Worm (Caenorhabditis elegans) whole organism, young adult: ENCODE results near the gene clec-28.

Experiments
- B0336.3 ChIP-seq: fragments of 200-800 bp; sonication (Bioruptor generic); IDR thresholded peaks from 2 replicates; pipeline ENCODE4 v1.3.6; 2022; ENCODE audit warnings: missing genetic modification characterization, missing compliant biosample characterization
- C06A6.2 ChIP-seq: fragments of 200-800 bp; sonication (Bioruptor generic); conservative IDR thresholded peaks from 2 replicates; pipeline ENCODE4 v1.3.6; 2022; ENCODE audit warnings: missing genetic modification characterization, missing compliant biosample characterization
- F23B12.7 ChIP-seq: sonication (generic microtip); optimal IDR thresholded peaks from 2 replicates; lab custom pipeline; 2017; ENCODE audit warnings: missing genetic modification characterization, mild to moderate bottlenecking, missing compliant biosample characterization, antibody characterized with exemption, moderate library complexity; ENCODE audit not compliant: insufficient read depth
- F33H1.4 ChIP-seq: fragments of 200-800 bp; sonication (Bioruptor generic); IDR thresholded peaks from 2 replicates; pipeline ENCODE4 v1.3.6; 2022; ENCODE audit warnings: missing genetic modification reagents, missing genetic modification characterization, missing compliant biosample characterization
- F55B11.4 ChIP-seq: sonication (generic microtip); optimal IDR thresholded peaks from 2 replicates; lab custom pipeline; 2016; ENCODE audit warnings: missing compliant biosample characterization, missing genetic modification characterization, borderline replicate concordance; ENCODE audit not compliant: insufficient read depth
- F57C9.4 ChIP-seq: sonication (generic microtip); optimal IDR thresholded peaks from 2 replicates; lab custom pipeline; 2017; ENCODE audit warnings: mild to moderate bottlenecking, missing genetic modification characterization, missing compliant biosample characterization
- K11D2.4 ChIP-seq: fragments of 200-800 bp; sonication (Bioruptor generic); IDR thresholded peaks from 2 replicates; pipeline ENCODE4 v1.3.6; 2022; ENCODE audit warnings: missing genetic modification reagents, missing genetic modification characterization, missing compliant biosample characterization
- K12H6.12 ChIP-seq: fragments of 200-800 bp; sonication (Bioruptor generic); optimal IDR thresholded peaks from 2 replicates; lab custom pipeline; 2018; ENCODE audit warnings: mild to moderate bottlenecking, missing genetic modification characterization, missing compliant biosample characterization
- Y53F4B.3 ChIP-seq: fragments of 200-800 bp; sonication (Bioruptor generic); IDR thresholded peaks from 2 replicates; pipeline ENCODE4 v1.3.6; 2022; ENCODE audit warnings: missing genetic modification reagents, missing genetic modification characterization, missing compliant biosample characterization
- Y79H2A.3 ChIP-seq: fragments of 200-800 bp; sonication (Bioruptor generic); conservative IDR thresholded peaks from 2 replicates; pipeline ENCODE4 v1.3.6; 2022; ENCODE audit warnings: missing genetic modification reagents, missing genetic modification characterization, missing compliant biosample characterization
- attf-5 ChIP-seq: fragments of 200-800 bp; sonication (Bioruptor generic); optimal IDR thresholded peaks from 2 replicates; lab custom pipeline; 2018; ENCODE audit warnings: mild to moderate bottlenecking, missing genetic modification characterization, missing compliant biosample characterization
- attf-6 ChIP-seq: fragments of 200-800 bp; sonication (Bioruptor generic); IDR thresholded peaks from 2 replicates; pipeline ENCODE4 v1.3.6; 2022; ENCODE audit warnings: missing genetic modification reagents, missing genetic modification characterization, missing compliant biosample characterization
- bed-2 ChIP-seq: fragments of 200-800 bp; sonication (Bioruptor generic); IDR thresholded peaks from 2 replicates; pipeline ENCODE4 v1.3.6; 2022; ENCODE audit warnings: missing genetic modification reagents, missing genetic modification characterization, missing compliant biosample characterization
- cebp-2 ChIP-seq: fragments of 200-800 bp; sonication (Bioruptor generic); IDR thresholded peaks from 2 replicates; pipeline ENCODE4 v1.3.6; 2022; ENCODE audit warnings: missing genetic modification characterization, missing compliant biosample characterization
- ceh-58 ChIP-seq: fragments of 200-800 bp; sonication (Bioruptor generic); IDR thresholded peaks from 2 replicates; pipeline ENCODE4 v1.3.6; 2022; ENCODE audit warnings: missing genetic modification characterization, missing compliant biosample characterization
- chd-7 ChIP-seq: sonication (generic microtip); optimal IDR thresholded peaks from 2 replicates; lab custom pipeline; 2016; ENCODE audit warnings: mild to moderate bottlenecking, missing genetic modification characterization, moderate library complexity, missing compliant biosample characterization
- dpff-1 ChIP-seq: sonication (generic microtip); optimal IDR thresholded peaks from 2 replicates; lab custom pipeline; 2017; ENCODE audit warnings: mild to moderate bottlenecking, missing genetic modification characterization, missing compliant biosample characterization
- egl-18 ChIP-seq: fragments of 200-800 bp; sonication (Bioruptor generic); IDR thresholded peaks from 2 replicates; pipeline ENCODE4 v1.3.6; 2022; ENCODE audit warnings: missing genetic modification reagents, missing genetic modification characterization, missing compliant biosample characterization
- egl-44 ChIP-seq: fragments of 200-800 bp; sonication (Bioruptor generic); IDR thresholded peaks from 2 replicates; pipeline ENCODE4 v1.3.6; 2022; ENCODE audit warnings: missing genetic modification reagents, missing genetic modification characterization, missing compliant biosample characterization
- hlh-26 ChIP-seq: fragments of 200-800 bp; sonication (Bioruptor generic); conservative IDR thresholded peaks from 2 replicates; pipeline ENCODE4 v1.3.6; 2022; ENCODE audit warnings: missing genetic modification reagents, missing genetic modification characterization, missing compliant biosample characterization
- hmg-20 ChIP-seq: fragments of 200-800 bp; sonication (Bioruptor generic); IDR thresholded peaks from 2 replicates; pipeline ENCODE4 v1.3.6; 2022; ENCODE audit warnings: missing genetic modification reagents, missing genetic modification characterization, missing compliant biosample characterization
- lag-1 ChIP-seq: fragments of 200-800 bp; sonication (Bioruptor generic); IDR thresholded peaks from 2 replicates; pipeline ENCODE4 v1.3.6; 2022; ENCODE audit warnings: missing genetic modification reagents, missing genetic modification characterization, missing compliant biosample characterization
- lin-40 ChIP-seq: sonication (generic microtip); optimal IDR thresholded peaks from 2 replicates; lab custom pipeline; 2016; ENCODE audit warnings: missing genetic modification characterization, mild to moderate bottlenecking, missing compliant biosample characterization, missing genotype, missing genetic modification reagents
- lsy-27 ChIP-seq: sonication (generic microtip); optimal IDR thresholded peaks from 2 replicates; lab custom pipeline; 2017; ENCODE audit warnings: missing genetic modification characterization, mild to moderate bottlenecking, missing compliant biosample characterization, antibody characterized with exemption, missing genotype, borderline replicate concordance; ENCODE audit not compliant: insufficient read depth
- madf-10 ChIP-seq: sonication (generic microtip); optimal IDR thresholded peaks from 2 replicates; lab custom pipeline; 2016; ENCODE audit warnings: mild to moderate bottlenecking, missing genetic modification characterization, missing compliant biosample characterization
- madf-3 ChIP-seq: fragments of 200-800 bp; sonication (Bioruptor generic); IDR thresholded peaks from 2 replicates; pipeline ENCODE4 v1.3.6; 2022; ENCODE audit warnings: missing genetic modification reagents, missing genetic modification characterization, missing compliant biosample characterization
- nfyb-1 ChIP-seq: fragments of 200-800 bp; sonication (Bioruptor generic); IDR thresholded peaks from 2 replicates; pipeline ENCODE4 v1.3.6; 2022; ENCODE audit warnings: missing genetic modification reagents, missing genetic modification characterization, missing compliant biosample characterization
- nhr-27 ChIP-seq: fragments of 200-800 bp; sonication (Bioruptor generic); optimal IDR thresholded peaks from 2 replicates; lab custom pipeline; 2018; ENCODE audit warnings: mild to moderate bottlenecking, missing genetic modification characterization, moderate library complexity, missing compliant biosample characterization
- nhr-80 ChIP-seq: sonication (generic microtip); optimal IDR thresholded peaks from 2 replicates; lab custom pipeline; 2016; ENCODE audit warnings: missing genetic modification characterization, missing compliant biosample characterization
- repo-1 ChIP-seq: sonication (generic microtip); optimal IDR thresholded peaks from 2 replicates; lab custom pipeline; 2017; ENCODE audit warnings: mild to moderate bottlenecking, missing genetic modification characterization, missing compliant biosample characterization
- sdz-38 ChIP-seq: sonication (generic microtip); optimal IDR thresholded peaks from 2 replicates; lab custom pipeline; 2016; ENCODE audit warnings: missing genotype, missing genetic modification characterization, missing compliant biosample characterization
- snpc-1.1 ChIP-seq: sonication (generic microtip); optimal IDR thresholded peaks from 2 replicates; lab custom pipeline; 2017; ENCODE audit warnings: missing genetic modification characterization, mild to moderate bottlenecking, missing compliant biosample characterization, antibody characterized with exemption, moderate library complexity, missing genotype, missing genetic modification reagents; ENCODE audit not compliant: insufficient read depth
- snpc-1.3 ChIP-seq: sonication (generic microtip); optimal IDR thresholded peaks from 2 replicates; lab custom pipeline; 2017; ENCODE audit warnings: missing genetic modification characterization, mild to moderate bottlenecking, missing compliant biosample characterization, antibody characterized with exemption, moderate library complexity, missing genotype, missing genetic modification reagents; ENCODE audit not compliant: insufficient read depth
- snpc-3.4 ChIP-seq: sonication (generic microtip); optimal IDR thresholded peaks from 2 replicates; lab custom pipeline; 2017; ENCODE audit warnings: missing genetic modification characterization, mild to moderate bottlenecking, missing compliant biosample characterization, antibody characterized with exemption, moderate library complexity, missing genotype, missing genetic modification reagents
- tbx-9 ChIP-seq: sonication (generic microtip); optimal IDR thresholded peaks from 2 replicates; lab custom pipeline; 2016; ENCODE audit warnings: borderline replicate concordance, missing genetic modification characterization, inconsistent platforms, missing compliant biosample characterization
- tlf-1 ChIP-seq: fragments of 200-800 bp; sonication (Bioruptor generic); optimal IDR thresholded peaks from 2 replicates; lab custom pipeline; 2018; ENCODE audit warnings: mild to moderate bottlenecking, missing genetic modification characterization, missing compliant biosample characterization
- xnd-1 ChIP-seq: sonication (generic microtip); optimal IDR thresholded peaks from 2 replicates; lab custom pipeline; 2016; ENCODE audit warnings: missing genotype, missing genetic modification reagents, missing genetic modification characterization, missing compliant biosample characterization
- zfh-2 ChIP-seq: fragments of 200-800 bp; sonication (Bioruptor generic); conservative IDR thresholded peaks from 2 replicates; pipeline ENCODE4 v1.3.6; 2022; ENCODE audit warnings: missing genetic modification reagents, missing genetic modification characterization, missing compliant biosample characterization
- ztf-26 ChIP-seq: sonication (generic microtip); optimal IDR thresholded peaks from 2 replicates; lab custom pipeline; 2017; ENCODE audit warnings: missing genetic modification characterization, missing compliant biosample characterization
- ztf-3 ChIP-seq: fragments of 200-800 bp; sonication (Bioruptor generic); optimal IDR thresholded peaks from 2 replicates; lab custom pipeline; 2018; ENCODE audit warnings: mild to moderate bottlenecking, missing genetic modification characterization, missing compliant biosample characterization
- ztf-6 ChIP-seq: fragments of 200-800 bp; sonication (Bioruptor generic); IDR thresholded peaks from 2 replicates; pipeline ENCODE4 v1.3.6; 2022; ENCODE audit warnings: missing genetic modification reagents, missing genetic modification characterization, missing compliant biosample characterization

clec-28 gene

DNA sequence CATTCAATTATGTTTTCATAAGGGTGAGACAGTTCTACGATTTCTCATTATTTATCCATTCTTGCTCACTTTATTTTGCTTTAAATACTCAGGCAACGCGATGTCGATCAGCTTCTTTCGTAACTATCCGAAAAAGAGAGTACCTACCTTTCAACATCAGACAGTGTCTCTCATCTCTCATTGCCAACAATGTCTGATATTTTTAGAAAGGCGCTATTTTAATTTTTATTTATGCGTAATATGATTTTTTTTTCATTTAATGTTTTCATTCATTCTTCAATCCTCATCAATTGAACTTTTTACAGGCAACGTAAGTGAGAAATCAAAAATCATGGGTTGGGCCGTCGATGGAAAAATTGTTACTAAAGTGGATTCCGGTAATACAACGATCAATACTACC is 19.2 kb downstream of the clec-28 start, which contains the start of gene F09C6.13:
TSS of gene F09C6.13 (plus strand) at position 301 of the 400 bp plus-strand sequence.
- TF ChIP-seq chd-7 (tag; lab: Kevin White, UChicago) (no peak), Y53F4B.3 (no peak), lin-40 (tag; lab: Kevin White, UChicago) (no peak), sdz-38 (no peak), C06A6.2 (no peak), egl-18 (GFP tag; lab: Robert Waterston, UW) (no peak), attf-5 (GFP tag; lab: Kevin White, UChicago) (no peak), snpc-1.1 (tag; lab: Kevin White, UChicago) (no peak), madf-3 (GFP tag; lab: Robert Waterston, UW) (no peak), B0336.3 (GFP tag; lab: Robert Waterston, UW) (no peak), madf-10 (tag; lab: Kevin White, UChicago) (no peak), ztf-26 (tag; lab: Kevin White, UChicago) (no peak), Y79H2A.3 (GFP tag; lab: Robert Waterston, UW) (no peak), egl-44 (GFP tag; lab: Robert Waterston, UW) (no peak), dpff-1 (tag; lab: Kevin White, UChicago) (no peak), tbx-9 (tag; lab: Kevin White, UChicago) (no peak)

DNA sequence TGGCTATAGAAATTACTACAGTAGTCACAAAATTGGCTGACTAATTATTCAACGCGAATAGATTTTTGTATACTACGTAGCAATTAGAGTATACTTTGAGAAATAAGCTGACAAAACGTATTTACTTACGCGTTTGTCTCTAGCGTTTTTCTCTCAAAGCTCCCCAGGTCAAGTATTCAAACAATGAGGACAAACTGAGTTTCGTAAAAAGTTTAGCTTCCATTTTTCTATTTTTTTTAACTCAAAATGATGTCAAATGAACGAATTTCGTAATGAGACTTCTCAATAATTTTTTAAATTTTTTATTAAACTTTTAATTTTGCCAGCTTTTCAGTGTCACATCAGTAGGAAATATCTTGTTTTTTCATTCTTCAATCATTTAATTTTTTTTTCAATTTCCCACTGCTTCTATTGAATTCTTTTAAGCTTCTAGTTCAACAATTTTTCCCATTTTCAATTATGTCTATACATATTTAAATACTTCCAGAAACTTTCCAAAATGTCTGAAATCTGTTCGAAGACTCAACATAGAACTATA is 23.4 kb downstream of the clec-28 start, which contains the start of the genes ifas-2 and fbxa-44:
TSS of gene ifas-2 (minus strand) at position 101 of the 538 bp plus-strand sequence.
TSS of gene fbxa-44 (plus strand) at position 488 of the 538 bp plus-strand sequence.
- TF ChIP-seq hmg-20 (GFP tag; lab: Robert Waterston, UW) (no peak), zfh-2 (GFP tag; lab: Robert Waterston, UW) (no peak), nhr-27 (tag; lab: Kevin White, UChicago) (no peak), bed-2 (GFP tag; lab: Robert Waterston, UW) (no peak), F57C9.4 (tag; lab: Kevin White, UChicago) (no peak), ztf-3 (GFP tag; lab: Kevin White, UChicago) (no peak), nfyb-1 (GFP tag; lab: Robert Waterston, UW) (no peak), repo-1 (tag; lab: Kevin White, UChicago) (no peak), nhr-80 (no peak), F55B11.4 (no peak), ceh-58 (GFP tag; lab: Robert Waterston, UW) (no peak), F33H1.4 (no peak), snpc-1.3 (no peak), K11D2.4 (GFP tag; lab: Robert Waterston, UW) (no peak)
- TF ChIP-seq, all 124 proteins: peak for 0

DNA sequence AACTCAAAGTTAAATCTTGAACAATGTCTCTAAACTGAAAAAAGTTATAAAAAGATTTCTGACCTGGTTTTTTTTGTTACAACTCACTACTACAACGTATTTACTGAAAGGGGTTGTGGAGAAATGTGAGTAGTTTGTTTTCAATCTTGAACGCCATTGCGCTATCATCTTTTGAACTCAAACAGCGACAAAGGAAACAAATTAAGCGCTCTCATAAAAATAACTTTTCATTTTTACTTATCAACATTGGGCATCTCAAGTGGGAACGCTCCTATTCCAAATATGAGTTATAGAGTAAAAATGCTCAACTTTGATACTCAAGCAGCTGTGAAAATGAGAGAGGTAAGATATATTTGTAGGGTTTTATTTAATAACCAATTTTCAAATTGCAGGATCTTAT is 27.9 kb downstream of the clec-28 start, which contains the start of gene F09C6.15:
TSS of gene F09C6.15 (plus strand) at position 301 of the 400 bp plus-strand sequence.
- TF ChIP-seq cebp-2 (GFP tag; lab: Robert Waterston, UW), result no peak
- no peak for TF ChIP-seq xnd-1 (tag; lab: Kevin White, UChicago)
- TF ChIP-seq lsy-27 (tag; lab: Kevin White, UChicago), result no peak
- no peak for TF ChIP-seq lag-1 (GFP tag; lab: Robert Waterston, UW)
- no peak for TF ChIP-seq madf-3 (GFP tag; lab: Robert Waterston, UW)
- TF ChIP-seq snpc-1.3, result no peak
- no peak for TF ChIP-seq nfyb-1 (GFP tag; lab: Robert Waterston, UW)
- no peak for TF ChIP-seq tlf-1
- no peak for TF ChIP-seq attf-6 (GFP tag; lab: Robert Waterston, UW)
- TF ChIP-seq egl-18 (GFP tag; lab: Robert Waterston, UW), result no peak
- no peak for TF ChIP-seq snpc-3.4
- no peak for TF ChIP-seq attf-5 (GFP tag; lab: Kevin White, UChicago)
- TF ChIP-seq K12H6.12, result no peak
- TF ChIP-seq Y53F4B.3, result no peak
- TF ChIP-seq F23B12.7 (tag; lab: Kevin White, UChicago), result no peak
- TF ChIP-seq hlh-26 (GFP tag; lab: Robert Waterston, UW), result no peak
- TF ChIP-seq ztf-6 (GFP tag; lab: Robert Waterston, UW), result no peak
